Worm (Caenorhabditis elegans) whole organism, L3 larva: Measurements from ENCODE around the gene rpoa-1.
A peak's percentile ranks its signal among the peaks of the same experiment; 100 is the strongest.

Source experiments
- lin-39 ChIP-seq: fragments of 150-350 bp; optimal IDR thresholded peaks from 2 replicates; lab custom pipeline; 2018; ENCODE audit warnings: missing biosample characterization, missing genetic modification reagents, missing genetic modification characterization
- mdl-1 ChIP-seq: fragments of 150-350 bp; optimal IDR thresholded peaks from 2 replicates; lab custom pipeline; 2014; ENCODE audit warnings: missing biosample characterization, missing genetic modification characterization
- nhr-11 ChIP-seq: fragments of 150-350 bp; optimal IDR thresholded peaks from 2 replicates; lab custom pipeline; 2014; ENCODE audit warnings: missing biosample characterization, missing genetic modification characterization
- nhr-67 ChIP-seq: fragments of 150-350 bp; optimal IDR thresholded peaks from 2 replicates; lab custom pipeline; 2014; ENCODE audit warnings: missing biosample characterization, missing genetic modification characterization
- pha-4 ChIP-seq: fragments of 150-350 bp; optimal IDR thresholded peaks from 2 replicates; lab custom pipeline; 2014; ENCODE audit warnings: missing biosample characterization, missing genetic modification reagents, missing genetic modification characterization
- sea-2 ChIP-seq: fragments of 150-350 bp; sonication (generic microtip); optimal IDR thresholded peaks from 4 replicates; lab custom pipeline; 2014; ENCODE audit warnings: missing biosample characterization, missing genetic modification reagents, missing genetic modification characterization
- tbx-2 ChIP-seq: sonication (generic microtip); optimal IDR thresholded peaks from 2 replicates; lab custom pipeline; 2016; ENCODE audit warnings: mild to moderate bottlenecking, missing genetic modification characterization, missing compliant biosample characterization
- unc-62 ChIP-seq: fragments of 150-350 bp; sonication (generic microtip); optimal IDR thresholded peaks from 4 replicates; lab custom pipeline; 2014; ENCODE audit warnings: missing biosample characterization, missing genetic modification reagents, missing genetic modification characterization

DNA sequence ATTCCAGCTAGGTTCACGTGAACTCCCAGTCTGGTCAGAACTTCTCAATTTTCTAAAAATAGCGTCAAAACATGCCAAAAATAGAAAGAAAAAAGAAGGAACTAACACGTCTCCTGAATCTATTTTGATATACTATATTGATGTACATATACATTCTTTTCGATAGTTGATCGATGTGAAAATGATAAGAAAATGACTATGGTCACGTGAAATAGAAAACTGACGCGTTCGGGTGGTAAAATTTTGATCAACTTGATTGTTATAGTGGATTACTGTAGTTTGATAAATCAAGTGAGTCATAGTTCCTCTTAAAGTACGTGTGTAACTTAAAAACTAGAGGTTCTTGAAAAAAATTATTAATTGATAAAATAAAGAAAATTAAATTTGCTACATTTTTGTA, 30.2 kb downstream of the rpoa-1 start:
- TF ChIP-seq nhr-11 (tag; lab: Kevin White, UChicago) (no peak), sea-2 (no peak), pha-4 (tag; lab: Kevin White, UChicago) (peak; percentile 41), lin-39 (no peak), nhr-67 (no peak), tbx-2 (no peak), unc-62 (GFP tag; lab: Kevin White, UChicago) (no peak), mdl-1 (tag; lab: Kevin White, UChicago) (no peak)
